Worm (Caenorhabditis elegans): ENCODE results near the gene abhd-5.2.

Gene abhd-5.2

ce11 chrV:4846507-4846906 is 2.0 kb downstream of the abhd-5.2 start:
- TF ChIP-seq unc-62 (GFP tag; optimal IDR thresholded peaks at IDR 0.05): no peak

DNA sequence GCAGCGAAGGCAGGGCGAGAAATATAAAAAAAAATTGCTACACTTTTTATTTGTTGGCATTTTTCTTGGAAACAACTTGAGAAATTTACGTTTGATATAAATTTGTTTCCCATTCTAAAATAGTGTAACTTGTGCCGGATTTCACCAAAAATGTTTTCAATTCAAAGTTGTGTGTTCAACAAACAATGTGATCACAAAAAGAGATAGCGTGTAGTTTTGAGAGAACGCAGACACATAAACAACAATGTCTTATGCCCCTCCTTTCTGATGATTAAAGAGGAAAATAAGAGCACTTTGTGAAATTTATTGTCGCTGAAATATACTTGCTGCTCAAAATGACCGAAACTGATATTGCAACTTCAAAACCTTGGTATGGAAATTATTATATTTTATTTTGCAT is 2.9 kb downstream of the abhd-5.2 start, which contains the start of gene abhd-5.1:
TSS of gene abhd-5.1 (plus strand) at position 230 of the 400 bp plus-strand sequence.
- TF ChIP-seq unc-62 (GFP tag; optimal IDR thresholded peaks at IDR 0.05): no peak

DNA sequence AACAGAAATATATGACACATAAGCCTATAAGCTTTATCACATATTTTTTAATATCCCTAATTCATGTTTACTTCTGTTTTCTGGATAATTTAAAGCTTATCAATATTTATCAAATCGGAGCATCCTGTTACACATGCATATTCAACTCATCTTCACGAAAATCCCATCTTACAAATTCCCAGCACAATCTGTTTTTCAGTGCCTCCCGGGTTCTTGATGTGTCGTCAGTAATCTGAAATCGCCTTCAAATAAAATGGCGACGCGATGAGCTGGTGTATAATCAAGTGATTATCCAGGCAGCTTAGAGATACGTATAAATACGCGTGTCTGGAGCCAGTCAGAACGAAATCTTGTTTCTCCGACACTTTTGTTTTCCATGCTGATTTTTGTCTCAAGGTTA is 6.0 kb downstream of the abhd-5.2 start:
- TF ChIP-seq unc-62 (GFP tag; optimal IDR thresholded peaks at IDR 0.05): no peak

ce11 chrV:4851138-4851537 is 6.7 kb downstream of the abhd-5.2 start, which contains the start of gene nex-4:
nex-4 (plus strand) TSS chrV:4851438.
- no peak for TF ChIP-seq unc-62 (GFP tag; optimal IDR thresholded peaks at IDR 0.05)

- TF ChIP-seq unc-62 (GFP tag; optimal IDR thresholded peaks at IDR 0.05): no peak
Observed at ce11 chrV:4851969-4852368, 7.5 kb downstream of the abhd-5.2 start.

DNA sequence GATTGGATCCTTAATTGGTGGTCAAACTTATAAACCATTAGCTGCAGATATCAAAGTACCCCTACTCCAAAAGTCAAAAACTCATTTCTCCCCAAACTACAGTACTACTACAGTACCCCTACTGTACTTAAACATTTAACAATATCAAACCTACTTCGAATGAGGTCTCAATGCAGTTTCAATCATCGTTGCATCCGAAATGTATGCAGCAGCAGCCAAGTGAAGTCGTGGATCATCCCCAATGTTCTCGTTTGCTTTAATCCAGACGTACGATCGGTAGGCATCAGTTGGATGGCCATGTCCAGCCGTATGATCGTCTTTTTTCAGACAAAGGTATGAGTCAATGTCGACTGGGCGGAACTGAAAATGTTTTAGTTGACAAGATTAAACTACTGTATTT is 13.1 kb downstream of the abhd-5.2 start:
- TF ChIP-seq unc-62 (GFP tag; optimal IDR thresholded peaks at IDR 0.05): no peak

DNA sequence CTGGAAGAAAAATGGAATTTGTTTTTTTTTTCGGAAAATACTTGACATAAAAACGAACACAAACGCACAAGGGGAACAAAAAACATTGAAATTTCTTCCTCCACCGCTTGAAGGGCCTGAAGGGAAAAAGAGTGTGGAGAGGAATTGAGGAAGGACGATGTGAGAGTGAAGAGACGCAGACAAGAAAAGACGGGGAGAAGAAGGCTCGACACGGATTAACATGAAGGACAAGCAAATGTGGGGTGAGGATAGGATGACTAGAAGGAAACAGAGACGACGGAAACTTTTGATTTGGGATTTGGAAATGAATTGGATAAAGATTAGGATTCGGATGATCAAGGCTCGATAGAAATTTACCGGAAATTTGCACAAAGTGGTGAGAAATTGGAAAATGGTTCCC is 16.0 kb downstream of the abhd-5.2 start:
- no peak for TF ChIP-seq unc-62 (GFP tag; optimal IDR thresholded peaks at IDR 0.05)

ce11 chrV:4862737-4863136 is 18.3 kb downstream of the abhd-5.2 start, which contains the start of gene C37H5.13:
C37H5.13 (minus strand) TSS chrV:4862965.
- no peak for TF ChIP-seq unc-62 (GFP tag; optimal IDR thresholded peaks at IDR 0.05)

ce11 chrV:4864330-4864729 is 19.8 kb downstream of the abhd-5.2 start:
- TF ChIP-seq unc-62 (GFP tag; optimal IDR thresholded peaks at IDR 0.05): no peak

- no peak for TF ChIP-seq unc-62 (GFP tag; optimal IDR thresholded peaks at IDR 0.05)
Observed at ce11 chrV:4865364-4865763, 20.9 kb downstream of the abhd-5.2 start, which contains the start of gene srd-32. srd-32 (plus strand) TSS chrV:4865664.

ce11 chrV:4867535-4867934 is 23.1 kb downstream of the abhd-5.2 start:
- TF ChIP-seq unc-62 (GFP tag; optimal IDR thresholded peaks at IDR 0.05): no peak

DNA sequence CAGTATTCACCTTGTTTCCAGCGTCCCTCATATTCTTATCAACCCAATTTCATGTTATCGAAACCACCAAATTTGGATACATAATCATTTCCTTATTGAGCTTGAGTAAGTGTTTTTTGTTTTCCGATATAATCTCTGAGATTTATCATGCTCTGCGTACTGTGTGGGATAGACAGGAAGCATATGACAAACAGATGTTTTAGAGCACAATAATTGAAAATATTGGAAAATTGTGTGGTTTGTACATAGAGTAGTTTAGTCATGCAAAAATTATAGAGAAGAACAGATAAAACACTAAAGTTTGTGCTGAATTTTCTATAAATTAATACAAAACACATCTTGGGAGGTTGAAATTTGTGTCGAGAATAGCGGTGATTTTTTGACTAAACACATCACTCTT is 24.2 kb downstream of the abhd-5.2 start:
- no peak for TF ChIP-seq unc-62 (GFP tag; optimal IDR thresholded peaks at IDR 0.05)

ce11 chrV:4870627-4871026 is 26.1 kb downstream of the abhd-5.2 start:
- TF ChIP-seq unc-62 (GFP tag; optimal IDR thresholded peaks at IDR 0.05): no peak

ce11 chrV:4871992-4872391 is 27.5 kb downstream of the abhd-5.2 start, which contains the start of gene srd-33:
srd-33 (plus strand) TSS chrV:4872292.
- TF ChIP-seq unc-62 (GFP tag; optimal IDR thresholded peaks at IDR 0.05): no peak

DNA sequence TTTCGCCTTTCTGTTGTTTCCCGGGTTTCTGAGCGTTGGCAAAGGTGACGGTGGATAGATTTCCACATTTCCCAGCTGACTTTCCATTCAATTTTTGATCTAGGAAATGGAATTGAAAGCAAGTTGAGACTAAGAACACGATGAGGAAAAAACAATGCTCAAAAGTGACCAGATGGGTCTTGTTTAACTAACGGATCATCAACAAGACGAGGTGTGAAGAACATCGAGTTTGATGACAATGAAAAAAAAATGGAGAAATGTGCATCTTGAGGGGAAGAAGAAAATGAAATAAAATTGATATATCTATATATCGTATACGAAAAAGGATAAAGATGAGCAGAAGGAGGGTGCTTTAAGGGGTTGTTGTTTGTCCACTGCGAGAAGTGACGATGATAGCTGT is 33.1 kb downstream of the abhd-5.2 start, which contains the start of gene T19H12.6:
TSS of gene T19H12.6 (minus strand) at position 101 of the 400 bp plus-strand sequence.
- no peak for TF ChIP-seq unc-62 (GFP tag; optimal IDR thresholded peaks at IDR 0.05)

DNA sequence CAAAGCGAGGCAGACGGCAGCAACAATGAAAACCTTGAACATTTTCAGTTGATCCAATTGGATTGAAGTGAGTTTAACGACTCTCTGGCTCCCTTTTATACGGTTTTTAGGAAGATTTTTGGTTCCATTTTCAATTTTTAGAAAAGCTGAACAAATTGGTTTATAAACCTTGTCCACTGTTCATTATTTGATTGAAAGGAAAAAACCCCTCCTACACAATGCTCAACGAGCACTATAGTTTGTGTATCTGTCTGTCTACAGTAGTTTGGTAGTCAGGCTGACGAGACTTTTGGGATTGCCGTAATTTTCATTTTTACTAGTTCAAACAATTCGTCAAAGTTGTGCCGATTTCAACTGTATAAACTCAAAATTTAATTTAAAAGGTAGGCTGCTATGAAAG is 34.8 kb downstream of the abhd-5.2 start, which contains the start of gene T19H12.15:
TSS of gene T19H12.15 (minus strand) at position 101 of the 400 bp plus-strand sequence.
- TF ChIP-seq unc-62 (GFP tag; optimal IDR thresholded peaks at IDR 0.05): no peak

DNA sequence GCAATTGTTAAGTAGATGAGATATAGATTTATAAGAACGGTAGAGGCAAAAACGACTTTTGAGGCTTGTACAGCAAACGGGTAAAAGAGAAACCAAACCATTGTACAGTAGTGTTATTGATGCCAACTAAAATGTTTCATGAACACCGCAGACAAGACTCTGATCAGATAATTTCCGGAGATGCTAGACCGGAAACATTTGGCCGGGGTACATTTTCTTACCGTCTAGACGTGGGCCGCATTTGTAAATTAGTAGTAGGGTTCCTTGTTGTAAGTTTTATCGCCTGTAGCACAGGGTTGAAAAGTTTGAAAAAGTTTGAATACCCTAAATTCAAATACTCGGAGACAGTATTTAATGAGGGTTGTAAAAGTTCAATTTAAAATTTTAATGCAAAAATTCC is 36.9 kb downstream of the abhd-5.2 start, which contains the start of gene str-32:
TSS of gene str-32 (minus strand) at position 101 of the 400 bp plus-strand sequence.
- TF ChIP-seq unc-62 (GFP tag; optimal IDR thresholded peaks at IDR 0.05): no peak

DNA sequence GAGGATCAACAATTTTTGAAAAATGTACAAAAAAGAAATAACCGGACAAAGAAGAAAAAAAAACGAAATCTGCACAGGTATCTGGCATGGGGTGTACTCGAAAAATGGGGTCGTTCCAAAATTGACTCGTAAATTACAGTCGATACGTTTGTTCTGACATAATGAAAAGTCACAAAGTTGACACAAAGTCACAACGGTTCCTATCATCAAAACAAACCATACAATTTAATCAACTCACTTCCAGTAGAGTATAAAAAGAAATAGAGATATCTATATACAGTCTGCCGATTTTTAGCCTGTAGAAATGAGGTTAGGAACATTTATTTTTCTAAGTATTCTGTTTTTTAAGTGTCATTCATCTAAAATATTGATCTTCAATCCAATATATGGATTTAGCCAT is 40.0 kb downstream of the abhd-5.2 start, which contains the start of gene T19H12.12:
TSS of gene T19H12.12 (plus strand) at position 301 of the 400 bp plus-strand sequence.
- TF ChIP-seq unc-62 (GFP tag; optimal IDR thresholded peaks at IDR 0.05): no peak

All from whole organism, dauer.